Fruit fly (Drosophila melanogaster): Measurements from ENCODE around the gene CG4199.
A peak's percentile ranks its signal among the peaks of the same experiment; 100 is the strongest.

DNA sequence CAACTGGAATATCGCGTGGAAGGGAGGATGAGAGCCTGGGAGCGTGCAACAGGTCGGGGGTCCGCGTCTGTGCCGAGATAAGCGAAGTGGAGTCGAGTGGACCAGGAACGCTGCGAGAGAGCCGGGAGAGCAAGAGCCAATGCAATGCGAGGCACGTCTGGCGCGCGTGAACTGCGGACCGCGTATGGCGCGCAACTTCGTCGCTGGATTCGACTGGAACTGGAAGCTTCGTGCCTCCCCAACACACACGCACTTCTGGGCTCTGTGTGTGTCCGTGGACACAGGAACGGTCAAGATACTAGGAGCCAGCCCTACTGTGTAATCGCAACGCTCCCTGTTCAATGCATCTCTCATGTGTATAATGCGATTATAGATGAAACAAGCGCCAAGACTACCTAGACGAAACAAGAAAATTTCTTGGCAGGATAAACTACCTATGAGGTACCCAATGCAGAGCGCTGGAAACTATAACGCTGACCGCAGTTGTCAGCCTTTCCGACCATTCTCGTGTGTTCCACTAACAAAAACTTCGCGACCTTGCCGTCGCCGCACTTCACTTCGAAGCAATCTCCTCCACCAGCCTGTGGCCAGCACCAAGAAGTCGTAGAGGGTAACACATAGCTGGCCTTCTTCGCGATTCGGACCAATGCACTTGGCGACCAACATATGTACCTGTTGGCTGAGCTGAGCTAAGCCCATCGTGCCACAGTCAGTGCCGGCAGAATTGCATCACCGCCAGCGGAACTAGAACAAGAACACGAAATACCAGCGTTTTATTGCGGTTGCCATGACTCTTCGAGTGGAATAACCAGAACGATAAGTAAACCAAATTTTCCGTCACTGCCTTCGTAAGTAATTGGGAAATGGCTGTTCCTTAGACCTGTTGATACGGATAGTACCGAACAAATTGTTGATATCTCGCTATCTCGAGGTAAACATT lies 1.1 kb downstream of the CG4199 start, which contains the start of gene Rtca:
- TF ChIP-seq Crg-1 (GFP tag; optimal IDR thresholded peaks at IDR 0.05) (peak; percentile 12), CG33017 (tag; optimal IDR thresholded peaks at IDR 0.05) (peak; percentile 21), CG14711 (tag; optimal IDR thresholded peaks at IDR 0.05) (no peak), kay (GFP tag; ENCODE audit: borderline replicate concordance) (no peak), pad (GFP tag; optimal IDR thresholded peaks at IDR 0.05) (peak; percentile 35), CG5204 (GFP tag; optimal IDR thresholded peaks at IDR 0.05) (no peak), cic (GFP tag; optimal IDR thresholded peaks at IDR 0.05) (no peak), cnc (optimal IDR thresholded peaks at IDR 0.05) (no peak), CG1620 (GFP tag; optimal IDR thresholded peaks at IDR 0.05) (no peak), Hr96 (GFP tag; optimal IDR thresholded peaks at IDR 0.05) (peak; percentile 62), Mnt (GFP tag; optimal IDR thresholded peaks at IDR 0.05) (peak; percentile 7)

Data from whole organism, adult.